Fruit fly (Drosophila melanogaster): Measurements from ENCODE around the gene Arpc3B.

Gene Arpc3B

dm6 chrX:17077290-17078138 is 28.1 kb downstream of the Arpc3B start, which contains the start of gene wcy (continued):
- no peak for TF ChIP-seq ac (GFP tag; optimal IDR thresholded peaks at IDR 0.05)
- no peak for TF ChIP-seq CG12219 (GFP tag; optimal IDR thresholded peaks at IDR 0.05)
- TF ChIP-seq ranshi (GFP tag; IDR thresholded peaks at IDR 0.05) = no peak; the same call in 1 of the 2 replicates
- no peak for TF ChIP-seq Mes4 (GFP tag; optimal IDR thresholded peaks at IDR 0.05)
- TF ChIP-seq Gug (GFP tag; IDR thresholded peaks at IDR 0.05) = no peak
- TF ChIP-seq MESR4 (GFP tag; optimal IDR thresholded peaks at IDR 0.05) = peak; percentile 53
- peak; percentile 68 for TF ChIP-seq row (GFP tag; IDR thresholded peaks at IDR 0.05)
- 0 out of 3 replicates have a peak, but pooled peaks have one; percentile 48 for TF ChIP-seq zen2 (GFP tag; IDR thresholded peaks at IDR 0.05; ENCODE audit: partially characterized antibody)
- TF ChIP-seq cg (GFP tag; optimal IDR thresholded peaks at IDR 0.05) = peak; percentile 94
- TF ChIP-seq CG8765 (GFP tag; IDR thresholded peaks at IDR 0.05) = no peak
- no peak for TF ChIP-seq bsh (GFP tag; optimal IDR thresholded peaks at IDR 0.05)
- TF ChIP-seq lov (optimal IDR thresholded peaks at IDR 0.05) = no peak
- TF ChIP-seq lov (GFP tag; IDR thresholded peaks at IDR 0.05) = 0 out of 3 replicates have a peak, but pooled peaks have one; percentile 50
- peak; percentile 40 for TF ChIP-seq CG17385 (GFP tag; optimal IDR thresholded peaks at IDR 0.05)
- peak; percentile 27 for TF ChIP-seq CG12391 (tag; optimal IDR thresholded peaks at IDR 0.05)
- TF ChIP-seq ap (GFP tag; IDR thresholded peaks at IDR 0.05) = no peak
- no peak for TF ChIP-seq Bteb2 (GFP tag; optimal IDR thresholded peaks at IDR 0.05)
- TF ChIP-seq fu2 (GFP tag; optimal IDR thresholded peaks at IDR 0.05) = no peak
- no peak for TF ChIP-seq CG2889 (GFP tag; IDR thresholded peaks at IDR 0.05)
- TF ChIP-seq CG16863 (GFP tag; optimal IDR thresholded peaks at IDR 0.05) = no peak
- peak; percentile 17; the same call in 1 of the 3 replicates for TF ChIP-seq jigr1 (GFP tag; IDR thresholded peaks at IDR 0.05)
- peak; percentile 96 for TF ChIP-seq CG8478 (optimal IDR thresholded peaks at IDR 0.05)
- TF ChIP-seq sob (GFP tag; IDR thresholded peaks at IDR 0.05) = no peak
- no peak for TF ChIP-seq tio (GFP tag; optimal IDR thresholded peaks at IDR 0.05)
- TF ChIP-seq grau (tag; optimal IDR thresholded peaks at IDR 0.05) = no peak
- no peak for TF ChIP-seq gcm (GFP tag; optimal IDR thresholded peaks at IDR 0.05)
- TF ChIP-seq sna (GFP tag; IDR thresholded peaks at IDR 0.05; ENCODE audit: partially characterized antibody) = peak; percentile 19; the same call in 1 of the 2 replicates
- no peak for TF ChIP-seq CG4730 (GFP tag; IDR thresholded peaks at IDR 0.05)
- no peak for TF ChIP-seq CG15269 (tag; optimal IDR thresholded peaks at IDR 0.05)
- no peak for TF ChIP-seq az2 (GFP tag; optimal IDR thresholded peaks at IDR 0.05)
- TF ChIP-seq inv (GFP tag; IDR thresholded peaks at IDR 0.05; ENCODE audit: partially characterized antibody) = 0 out of 2 replicates have a peak, but pooled peaks have one; percentile 26
- TF ChIP-seq CG8924 (tag; optimal IDR thresholded peaks at IDR 0.05) = no peak
- no peak for TF ChIP-seq lmd (GFP tag; IDR thresholded peaks at IDR 0.05)
- TF ChIP-seq nom (GFP tag; optimal IDR thresholded peaks at IDR 0.05) = peak; percentile 26
- TF ChIP-seq C15 (GFP tag; IDR thresholded peaks at IDR 0.05) = no peak
- TF ChIP-seq klu (GFP tag; IDR thresholded peaks at IDR 0.05) = no peak
- peak; percentile 21 for TF ChIP-seq Antp (GFP tag; optimal IDR thresholded peaks at IDR 0.05)
- no peak for TF ChIP-seq gce (GFP tag; IDR thresholded peaks at IDR 0.05)
- no peak for TF ChIP-seq chm (GFP tag; IDR thresholded peaks at IDR 0.05)
- peak; percentile 27 for TF ChIP-seq Hsf (GFP tag; optimal IDR thresholded peaks at IDR 0.05)
- no peak for TF ChIP-seq CG18476 (GFP tag; optimal IDR thresholded peaks at IDR 0.05)
- no peak for TF ChIP-seq pita (GFP tag; optimal IDR thresholded peaks at IDR 0.05)

Measured in whole organism, embryonic.